Fruit fly (Drosophila melanogaster): ENCODE data around the gene CG9459.

CG9459 gene

dm6 chr3R:9800644-9801330 lies 17.4 kb downstream of the CG9459 start, which contains the start of the genes CG9467 and CG8526 (continued):
- TF ChIP-seq CG32006 (GFP tag; optimal IDR thresholded peaks at IDR 0.05): no peak
- peak; percentile 97 for TF ChIP-seq svp (GFP tag)
- 0 out of 3 replicates have a peak, but pooled peaks have one; percentile 34 for TF ChIP-seq CG6163 (GFP tag; IDR thresholded peaks at IDR 0.05)
- TF ChIP-seq CG8119 (GFP tag; IDR thresholded peaks at IDR 0.05): no peak
- TF ChIP-seq net (GFP tag; optimal IDR thresholded peaks at IDR 0.05): no peak
- no peak for TF ChIP-seq Hr38 (GFP tag; optimal IDR thresholded peaks at IDR 0.05)
- no peak for TF ChIP-seq Met (GFP tag; optimal IDR thresholded peaks at IDR 0.05)
- no peak for TF ChIP-seq fd85E (GFP tag; optimal IDR thresholded peaks at IDR 0.05)
- no peak for TF ChIP-seq Ets21C (GFP tag; optimal IDR thresholded peaks at IDR 0.05)
- no peak for TF ChIP-seq Smox (GFP tag; optimal IDR thresholded peaks at IDR 0.05)
- TF ChIP-seq Blimp-1 (GFP tag; optimal IDR thresholded peaks at IDR 0.05): peak; percentile 29
- TF ChIP-seq CG6854 (GFP tag; optimal IDR thresholded peaks at IDR 0.05): peak; percentile 31
- TF ChIP-seq Eip93F (GFP tag; optimal IDR thresholded peaks at IDR 0.05): peak; percentile 48
- TF ChIP-seq CG11294 (GFP tag; IDR thresholded peaks at IDR 0.05): no peak; the same call in 1 of the 2 replicates
- TF ChIP-seq Sox15 (GFP tag; optimal IDR thresholded peaks at IDR 0.05): peak; percentile 58
- TF ChIP-seq salr (GFP tag; optimal IDR thresholded peaks at IDR 0.05): no peak
- TF ChIP-seq fd59A (GFP tag; optimal IDR thresholded peaks at IDR 0.05): no peak
- peak; percentile 64 for TF ChIP-seq CG3032 (tag; optimal IDR thresholded peaks at IDR 0.05)
- TF ChIP-seq Lpt (GFP tag; optimal IDR thresholded peaks at IDR 0.05): no peak
- TF ChIP-seq Eip75B (GFP tag; optimal IDR thresholded peaks at IDR 0.05): no peak
- TF ChIP-seq CG8319 (GFP tag; optimal IDR thresholded peaks at IDR 0.05): no peak
- no peak for TF ChIP-seq CG11762 (GFP tag; optimal IDR thresholded peaks at IDR 0.05; ENCODE audit: insufficient read depth)
- no peak for TF ChIP-seq CG8632 (GFP tag; optimal IDR thresholded peaks at IDR 0.05)
- no peak for TF ChIP-seq CG6808 (GFP tag; optimal IDR thresholded peaks at IDR 0.05)
- peak; percentile 65 for TF ChIP-seq dsx (GFP tag; optimal IDR thresholded peaks at IDR 0.05; ENCODE audit: poor library complexity, severe bottlenecking)

- TF ChIP-seq esn (GFP tag; optimal IDR thresholded peaks at IDR 0.05) (peak; percentile 41), CG9139 (GFP tag; optimal IDR thresholded peaks at IDR 0.05) (no peak), acj6 (GFP tag; optimal IDR thresholded peaks at IDR 0.05) (peak; percentile 11), eg (GFP tag; IDR thresholded peaks at IDR 0.05) (peak; percentile 25; the same call in 1 of the 3 replicates), CG15336 (GFP tag; IDR thresholded peaks at IDR 0.05) (peak; percentile 70), CG31627 (GFP tag; optimal IDR thresholded peaks at IDR 0.05) (peak; percentile 19), Eip78C (GFP tag) (peak; percentile 79), CG8119 (GFP tag; IDR thresholded peaks at IDR 0.05) (peak; percentile 61; the same call in 2 of the 3 replicates), ss (GFP tag; optimal IDR thresholded peaks at IDR 0.05) (no peak), Eip75B (GFP tag; optimal IDR thresholded peaks at IDR 0.05) (no peak)
Observed at dm6 chr3R:9793018-9793417, 25.2 kb downstream of the CG9459 start, which contains the start of gene CG8516. Gene CG8516 (plus strand): TSS chr3R:9793295.

dm6 chr3R:9791177-9791806 lies 26.9 kb downstream of the CG9459 start, which contains the start of the genes CG12945 and CG8507:
Gene CG12945 (minus strand): TSS chr3R:9791221.
Gene CG8507 (plus strand): TSS chr3R:9791483.
- TF ChIP-seq CG15336 (GFP tag; IDR thresholded peaks at IDR 0.05) (no peak), esn (GFP tag; optimal IDR thresholded peaks at IDR 0.05) (peak; percentile 71), svp (GFP tag) (no peak), CG3032 (tag; optimal IDR thresholded peaks at IDR 0.05) (peak; percentile 58), CG32006 (GFP tag; optimal IDR thresholded peaks at IDR 0.05) (no peak), CG31627 (GFP tag; optimal IDR thresholded peaks at IDR 0.05) (peak; percentile 58), CG10669 (GFP tag; optimal IDR thresholded peaks at IDR 0.05) (no peak), Hr4 (GFP tag; optimal IDR thresholded peaks at IDR 0.05) (no peak), Ets96B (tag; optimal IDR thresholded peaks at IDR 0.05) (peak; percentile 38), fd59A (GFP tag; optimal IDR thresholded peaks at IDR 0.05) (no peak), Gug (GFP tag; IDR thresholded peaks at IDR 0.05) (0 out of 2 replicates have a peak, but pooled peaks have one; percentile 9), Eip75B (GFP tag; optimal IDR thresholded peaks at IDR 0.05) (no peak), cyc (GFP tag; optimal IDR thresholded peaks at IDR 0.05) (peak; percentile 35), CG9139 (GFP tag; optimal IDR thresholded peaks at IDR 0.05) (no peak), Blimp-1 (GFP tag; optimal IDR thresholded peaks at IDR 0.05) (no peak), Sox102F (GFP tag; optimal IDR thresholded peaks at IDR 0.05) (no peak), Sox14 (GFP tag; optimal IDR thresholded peaks at IDR 0.05) (peak; percentile 76), CG3919 (GFP tag; optimal IDR thresholded peaks at IDR 0.05) (no peak), acj6 (GFP tag; optimal IDR thresholded peaks at IDR 0.05) (peak; percentile 47), achi (GFP tag; optimal IDR thresholded peaks at IDR 0.05) (no peak), CG6792 (GFP tag; optimal IDR thresholded peaks at IDR 0.05) (no peak), lz (GFP tag; optimal IDR thresholded peaks at IDR 0.05) (peak; percentile 65), CG11294 (GFP tag; IDR thresholded peaks at IDR 0.05) (no peak), dac (GFP tag; optimal IDR thresholded peaks at IDR 0.05) (no peak)
